Worm (Caenorhabditis elegans) whole organism, mixed stage, embryonic: ENCODE measurements around the gene K11D12.6.

ENCODE experiments used
- M03D4.4 ChIP-seq: sonication (generic microtip); optimal IDR thresholded peaks from 2 replicates; lab custom pipeline; 2017; ENCODE audit warnings: mild to moderate bottlenecking, missing genetic modification characterization, missing compliant biosample characterization
- blmp-1 ChIP-seq: fragments of 150-350 bp; optimal IDR thresholded peaks from 2 replicates; lab custom pipeline; 2014; ENCODE audit warnings: missing biosample characterization, missing genetic modification characterization
- elt-1 ChIP-seq: sonication (generic microtip); optimal IDR thresholded peaks from 2 replicates; lab custom pipeline; 2017; ENCODE audit warnings: missing genetic modification characterization, mild to moderate bottlenecking, missing compliant biosample characterization, antibody characterized with exemption, moderate library complexity, borderline replicate concordance; ENCODE audit not compliant: insufficient read depth
- elt-3 ChIP-seq: fragments of 150-350 bp; optimal IDR thresholded peaks from 2 replicates; lab custom pipeline; 2014; ENCODE audit warnings: missing biosample characterization, missing genetic modification characterization
- hlh-1 ChIP-seq: fragments of 150-350 bp; optimal IDR thresholded peaks from 2 replicates; lab custom pipeline; 2014; ENCODE audit warnings: missing biosample characterization, missing genetic modification reagents, missing genetic modification characterization
- mab-5 ChIP-seq: fragments of 150-350 bp; optimal IDR thresholded peaks from 2 replicates; lab custom pipeline; 2014; ENCODE audit warnings: missing biosample characterization, missing genetic modification characterization
- mep-1 ChIP-seq: fragments of 150-350 bp; optimal IDR thresholded peaks from 2 replicates; lab custom pipeline; 2017; ENCODE audit warnings: missing biosample characterization, missing genetic modification reagents, missing genetic modification characterization, inconsistent platforms
- nhr-237 ChIP-seq: fragments of 150-350 bp; optimal IDR thresholded peaks from 2 replicates; lab custom pipeline; 2014; ENCODE audit warnings: missing biosample characterization, missing genetic modification characterization
- nhr-28 ChIP-seq: fragments of 150-350 bp; optimal IDR thresholded peaks from 2 replicates; lab custom pipeline; 2014; ENCODE audit warnings: missing biosample characterization, missing genetic modification characterization
- pha-4 ChIP-seq: fragments of 150-350 bp; optimal IDR thresholded peaks from 2 replicates; lab custom pipeline; 2018; ENCODE audit warnings: missing biosample characterization, missing genetic modification reagents, missing genetic modification characterization
- snpc-4 ChIP-seq: fragments of 150-350 bp; optimal IDR thresholded peaks from 2 replicates; lab custom pipeline; 2014; ENCODE audit warnings: missing biosample characterization, missing genetic modification characterization
- unc-62 ChIP-seq: fragments of 150-350 bp; optimal IDR thresholded peaks from 2 replicates; lab custom pipeline; 2014; ENCODE audit warnings: missing biosample characterization, missing genetic modification reagents, missing genetic modification characterization
- zip-8 ChIP-seq: fragments of 150-350 bp; optimal IDR thresholded peaks from 2 replicates; lab custom pipeline; 2014; ENCODE audit warnings: missing biosample characterization, missing genetic modification characterization
- ztf-11 ChIP-seq: fragments of 150-350 bp; optimal IDR thresholded peaks from 2 replicates; lab custom pipeline; 2014; ENCODE audit warnings: missing biosample characterization, missing genetic modification characterization

ce11 chrV:5046558-5046957 lies 11.6 kb upstream of the K11D12.6 start:
- no peak for TF ChIP-seq nhr-237 (tag; lab: Kevin White, UChicago)
- no peak for TF ChIP-seq ztf-11 (tag; lab: Kevin White, UChicago)
- no peak for TF ChIP-seq M03D4.4 (tag; lab: Kevin White, UChicago)
- TF ChIP-seq elt-3 (tag; lab: Kevin White, UChicago): no peak
- TF ChIP-seq snpc-4 (tag; lab: Kevin White, UChicago): no peak
- no peak for TF ChIP-seq zip-8
- no peak for TF ChIP-seq nhr-28 (tag; lab: Kevin White, UChicago)
- no peak for TF ChIP-seq unc-62 (GFP tag; lab: Kevin White, UChicago)
- TF ChIP-seq blmp-1 (tag; lab: Kevin White, UChicago): no peak
- no peak for TF ChIP-seq elt-1 (tag; lab: Kevin White, UChicago)
- TF ChIP-seq pha-4 (tag; lab: Kevin White, UChicago): no peak
- no peak for TF ChIP-seq mab-5
- no peak for TF ChIP-seq hlh-1
- no peak for TF ChIP-seq mep-1 (tag; lab: Kevin White, UChicago)
